Fruit fly (Drosophila melanogaster) S2 (cell line): ENCODE measurements around the gene bif.
A peak's percentile ranks its signal among the peaks of the same experiment; 100 is the strongest.

Experiments
- CG8478 ChIP-seq: fragments of >200 bp; optimal IDR thresholded peaks from 2 replicates; lab custom pipeline; 2018
- CTCF ChIP-seq, 2 experiments: fragments of >200 bp; optimal IDR thresholded peaks; 2 replicates each; lab custom pipeline; 2018

DNA sequence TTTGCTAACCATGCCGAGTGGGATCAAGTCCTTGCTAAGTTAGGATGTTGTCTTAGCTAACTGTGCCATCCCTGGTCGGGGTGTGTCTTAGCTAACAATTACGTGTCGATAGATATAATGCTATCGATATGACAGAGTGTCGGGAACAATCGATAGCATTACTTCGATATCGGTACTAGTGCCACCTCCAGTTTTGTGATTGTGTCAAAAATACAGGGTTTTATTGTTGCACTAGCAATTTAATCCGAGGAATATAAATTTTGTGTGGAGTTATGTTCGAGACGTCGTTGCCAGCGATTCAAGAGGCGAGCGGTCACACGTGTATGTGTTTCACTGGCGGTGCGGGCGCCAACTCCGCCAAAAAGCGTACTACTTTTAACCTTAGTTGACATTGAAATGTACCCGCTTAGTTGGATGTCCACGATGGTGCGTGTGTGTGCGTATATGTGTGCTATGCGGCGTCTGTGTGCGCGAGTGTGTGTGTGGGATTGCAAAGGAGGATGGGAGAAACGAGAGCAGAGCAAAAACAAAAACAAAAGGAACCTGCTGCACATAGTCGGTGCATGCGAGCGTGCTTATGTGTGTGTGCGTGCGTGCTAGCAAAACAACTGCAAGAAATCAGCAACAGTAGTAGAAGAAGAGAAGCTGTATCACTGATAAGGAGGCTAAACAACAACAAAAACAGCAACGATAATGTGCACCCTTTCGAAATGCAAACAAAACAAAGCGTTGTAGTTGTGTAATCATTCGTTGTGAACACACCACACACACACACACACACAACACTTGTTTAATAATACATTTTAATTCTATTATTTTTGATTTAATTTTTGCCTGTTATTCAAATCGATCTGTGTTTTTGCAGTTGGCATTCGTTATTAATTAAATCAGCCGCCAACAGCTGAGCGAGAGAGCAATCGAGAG, 16.5 kb downstream of the bif start, which contains the start of gene PhKgamma:
- TF ChIP-seq CTCF (optimal IDR thresholded peaks at IDR 0.05; lab: Kevin White, UChicago): peak; percentile 64 to 78
- no peak for TF ChIP-seq CG8478 (lab: Kevin White, UChicago)
